Worm (Caenorhabditis elegans) whole organism, midembryonic: ENCODE results near the gene ubxn-2.

Source experiments
- T22C8.4 ChIP-seq: fragments of 200-800 bp; sonication (Bioruptor generic); IDR thresholded peaks from 2 replicates; pipeline ENCODE4 v1.3.6; 2022; ENCODE audit warnings: missing genetic modification characterization, missing compliant biosample characterization
- cog-1 ChIP-seq: sonication (generic microtip); optimal IDR thresholded peaks from 2 replicates; lab custom pipeline; 2016; ENCODE audit warnings: missing genetic modification characterization, missing compliant biosample characterization
- flt-1 ChIP-seq: fragments of 200-800 bp; sonication (Bioruptor generic); IDR thresholded peaks from 2 replicates; pipeline ENCODE4 v1.3.6; 2022; ENCODE audit warnings: missing genetic modification characterization, missing compliant biosample characterization
- klf-2 ChIP-seq: fragments of 200-800 bp; sonication (Bioruptor generic); conservative IDR thresholded peaks from 2 replicates; pipeline ENCODE4 v1.3.6; 2022; ENCODE audit warnings: missing genetic modification reagents, missing genetic modification characterization, missing compliant biosample characterization
- ref-1 ChIP-seq: fragments of 200-800 bp; sonication (Bioruptor generic); conservative IDR thresholded peaks from 2 replicates; pipeline ENCODE4 v1.3.6; 2022; ENCODE audit warnings: missing genetic modification reagents, missing genetic modification characterization, missing compliant biosample characterization
- tab-1 ChIP-seq: fragments of 200-800 bp; sonication (Bioruptor generic); IDR thresholded peaks from 2 replicates; pipeline ENCODE4 v1.3.6; 2022; ENCODE audit warnings: missing genetic modification characterization, missing compliant biosample characterization
- ztf-29 ChIP-seq: fragments of 200-800 bp; sonication (Bioruptor generic); IDR thresholded peaks from 2 replicates; pipeline ENCODE4 v1.3.6; 2022; ENCODE audit warnings: missing genetic modification reagents, missing genetic modification characterization, missing compliant biosample characterization

Gene ubxn-2

DNA sequence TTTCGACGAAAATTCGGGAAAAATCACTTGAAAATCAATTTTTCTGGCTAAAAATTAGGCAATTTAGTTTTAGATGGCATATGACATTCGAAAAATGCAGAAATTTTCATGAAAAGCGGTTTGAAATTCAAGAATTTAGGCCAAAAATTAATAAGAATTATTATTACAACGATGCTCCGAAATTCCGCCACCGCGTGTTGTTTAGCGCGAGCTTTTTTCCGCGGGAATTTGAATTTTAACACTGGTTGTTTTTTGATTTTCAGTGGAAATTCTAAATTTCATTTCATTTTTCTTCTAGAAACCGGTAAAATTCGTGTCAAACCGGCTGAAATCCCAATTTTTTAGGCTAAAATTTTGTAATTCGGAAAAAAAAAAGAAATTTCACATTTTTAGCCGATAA is 55.0 kb downstream of the ubxn-2 start:
- TF ChIP-seq ztf-29 (GFP tag; lab: Robert Waterston, UW) (no peak), ref-1 (GFP tag; lab: Robert Waterston, UW) (no peak), flt-1 (no peak), cog-1 (tag; lab: Kevin White, UChicago) (no peak), T22C8.4 (GFP tag; lab: Robert Waterston, UW) (no peak), klf-2 (no peak), tab-1 (GFP tag; lab: Robert Waterston, UW) (no peak)
